Worm (Caenorhabditis elegans) whole organism, early embryonic: ENCODE data around the gene F49H12.3.

Experiments used
- B0310.2 ChIP-seq: sonication (generic microtip); optimal IDR thresholded peaks from 2 replicates; lab custom pipeline; 2016; ENCODE audit warnings: mild to moderate bottlenecking, missing genetic modification characterization, missing compliant biosample characterization
- ama-1 ChIP-seq: fragments of 150-350 bp; optimal IDR thresholded peaks from 2 replicates; lab custom pipeline; 2014
- ceh-36 ChIP-seq: sonication (generic microtip); optimal IDR thresholded peaks from 2 replicates; lab custom pipeline; 2016; ENCODE audit warnings: missing genetic modification characterization, inconsistent platforms, missing compliant biosample characterization
- flt-1 ChIP-seq: fragments of 200-800 bp; sonication (Bioruptor generic); IDR thresholded peaks from 2 replicates; pipeline ENCODE4 v1.3.6; 2022; ENCODE audit warnings: missing genetic modification characterization, missing compliant biosample characterization
- hmbx-1 ChIP-seq: sonication (generic microtip); optimal IDR thresholded peaks from 2 replicates; lab custom pipeline; 2016; ENCODE audit warnings: mild to moderate bottlenecking, missing genetic modification characterization, missing compliant biosample characterization
- hnd-1 ChIP-seq: sonication (generic microtip); optimal IDR thresholded peaks from 2 replicates; lab custom pipeline; 2016; ENCODE audit warnings: missing genetic modification characterization, missing compliant biosample characterization
- pes-1 ChIP-seq: fragments of 200-800 bp; sonication (Bioruptor generic); IDR thresholded peaks from 2 replicates; pipeline ENCODE4 v1.3.6; 2022; ENCODE audit warnings: missing genetic modification reagents, missing genetic modification characterization, missing compliant biosample characterization
- scrt-1 ChIP-seq: fragments of 200-800 bp; sonication (Bioruptor generic); IDR thresholded peaks from 2 replicates; pipeline ENCODE4 v1.3.6; 2022; ENCODE audit warnings: missing genetic modification characterization, missing compliant biosample characterization
- sea-1 ChIP-seq: fragments of 200-800 bp; sonication (Bioruptor generic); conservative IDR thresholded peaks from 2 replicates; pipeline ENCODE4 v1.3.6; 2022; ENCODE audit warnings: missing genetic modification characterization, missing compliant biosample characterization
- tbx-11 ChIP-seq: fragments of 200-800 bp; sonication (Bioruptor generic); IDR thresholded peaks from 2 replicates; pipeline ENCODE4 v1.3.6; 2022; ENCODE audit warnings: missing genetic modification characterization, missing compliant biosample characterization
- tbx-37 ChIP-seq: fragments of 200-800 bp; sonication (Bioruptor generic); conservative IDR thresholded peaks from 2 replicates; pipeline ENCODE4 v1.3.6; 2022; ENCODE audit warnings: missing genetic modification reagents, missing genetic modification characterization, missing compliant biosample characterization

DNA sequence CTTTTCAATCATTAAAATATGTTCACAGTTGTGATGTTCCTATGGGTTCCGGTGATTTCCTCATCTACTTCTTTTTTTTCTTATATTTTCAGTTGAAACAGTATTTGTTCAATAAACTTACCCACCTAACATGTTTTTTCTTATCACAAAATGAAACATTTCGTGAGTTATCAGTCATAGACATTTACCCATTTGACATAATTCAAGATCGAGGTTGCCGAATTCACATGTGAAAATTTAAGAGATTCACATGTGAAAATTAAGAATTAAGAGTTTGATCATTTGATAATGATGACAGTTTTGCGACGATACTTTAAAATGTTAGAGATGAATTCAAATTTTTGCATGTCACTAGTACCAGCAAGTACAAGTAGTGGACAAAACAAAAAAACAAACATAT is 23.2 kb downstream of the F49H12.3 start:
- TF ChIP-seq ama-1 (lab: Kevin White, UChicago) (no peak), pes-1 (GFP tag; lab: Robert Waterston, UW) (no peak), hmbx-1 (tag; lab: Kevin White, UChicago) (no peak), flt-1 (GFP tag; lab: Robert Waterston, UW) (no peak), sea-1 (GFP tag; lab: Robert Waterston, UW) (no peak), scrt-1 (GFP tag; lab: Robert Waterston, UW) (no peak), tbx-37 (GFP tag; lab: Robert Waterston, UW) (no peak), ceh-36 (tag; lab: Kevin White, UChicago) (no peak), tbx-11 (GFP tag; lab: Robert Waterston, UW) (no peak), B0310.2 (no peak), hnd-1 (tag; lab: Kevin White, UChicago) (no peak)
